Worm (Caenorhabditis elegans) whole organism, L4/young adult: ENCODE measurements around the gene srxa-7.

Experiments
- dao-5 ChIP-seq: sonication (generic microtip); optimal IDR thresholded peaks from 2 replicates; lab custom pipeline; 2016; ENCODE audit warnings: missing genotype, missing genetic modification characterization, moderate library complexity, missing compliant biosample characterization
- him-1 ChIP-seq: sonication (generic microtip); optimal IDR thresholded peaks from 2 replicates; lab custom pipeline; 2016; ENCODE audit warnings: missing genotype, missing genetic modification reagents, missing genetic modification characterization, missing compliant biosample characterization

ce11 chrV:16315004-16315403, 7.7 kb downstream of the srxa-7 start, which contains the start of gene str-214:
- no peak for TF ChIP-seq him-1 (tag; lab: Kevin White, UChicago)
- TF ChIP-seq dao-5 (tag; lab: Kevin White, UChicago), result no peak
